Fruit fly (Drosophila melanogaster): Measurements from ENCODE around the gene CG5746.

The CG5746 gene

DNA sequence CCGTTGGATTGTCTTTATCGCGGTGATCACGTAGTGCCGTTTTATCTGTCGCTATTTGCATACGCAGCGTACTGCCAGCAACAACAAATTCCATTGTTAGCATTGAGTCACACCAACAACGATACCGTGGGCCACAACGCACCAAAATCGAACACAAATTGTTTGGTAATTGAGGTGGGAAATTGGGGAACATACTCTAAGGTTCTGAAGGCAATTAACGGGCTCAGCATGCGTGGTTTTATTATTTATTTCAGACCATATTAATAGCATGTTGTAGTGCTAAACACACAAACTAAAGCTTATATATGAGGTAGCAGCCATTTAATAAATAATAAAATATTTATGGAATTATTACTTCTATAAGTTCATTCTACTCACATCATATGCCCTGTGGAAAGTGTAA is 50.1 kb downstream of the CG5746 start (continued):
- TF ChIP-seq gce (GFP tag; IDR thresholded peaks at IDR 0.05) (no peak), dysf (GFP tag; IDR thresholded peaks at IDR 0.05) (no peak), gem (tag; optimal IDR thresholded peaks at IDR 0.05) (peak; percentile 55), pho (GFP tag; optimal IDR thresholded peaks at IDR 0.05) (no peak), NC2α (GFP tag; optimal IDR thresholded peaks at IDR 0.05) (no peak), peb (GFP tag; IDR thresholded peaks at IDR 0.05) (no peak), bab2 (GFP tag; optimal IDR thresholded peaks at IDR 0.05) (peak; percentile 15), Sry-δ (GFP tag; optimal IDR thresholded peaks at IDR 0.05) (no peak), CG11398 (GFP tag; optimal IDR thresholded peaks at IDR 0.05) (no peak), CG17361 (GFP tag; IDR thresholded peaks at IDR 0.05) (peak; percentile 31; the same call in 1 of the 3 replicates), Xbp1 (GFP tag; optimal IDR thresholded peaks at IDR 0.05) (peak; percentile 1), grn (GFP tag; optimal IDR thresholded peaks at IDR 0.05) (peak; percentile 16), CG12769 (tag; optimal IDR thresholded peaks at IDR 0.05) (no peak), CG9797 (GFP tag; optimal IDR thresholded peaks at IDR 0.05) (no peak), CG10321 (GFP tag; IDR thresholded peaks at IDR 0.05) (no peak), CG18476 (GFP tag; optimal IDR thresholded peaks at IDR 0.05) (no peak), C15 (GFP tag; IDR thresholded peaks at IDR 0.05) (no peak), CG3407 (GFP tag; optimal IDR thresholded peaks at IDR 0.05) (peak; percentile 22), jing (GFP tag; optimal IDR thresholded peaks at IDR 0.05) (no peak), B-H2 (GFP tag; optimal IDR thresholded peaks at IDR 0.05) (no peak), Elba2 (GFP tag; optimal IDR thresholded peaks at IDR 0.05) (no peak), pfk (GFP tag; optimal IDR thresholded peaks at IDR 0.05) (no peak), CG9727 (GFP tag; optimal IDR thresholded peaks at IDR 0.05) (peak; percentile 17), CG13424 (tag; optimal IDR thresholded peaks at IDR 0.05) (peak; percentile 8), CG14860 (GFP tag; IDR thresholded peaks at IDR 0.05; ENCODE audit: partially characterized antibody) (no peak), CG8478 (optimal IDR thresholded peaks at IDR 0.05) (no peak), Rfx (GFP tag; IDR thresholded peaks at IDR 0.05) (no peak), CG8944 (GFP tag; optimal IDR thresholded peaks at IDR 0.05) (no peak), CG11696 (GFP tag; IDR thresholded peaks at IDR 0.05) (no peak), eyg (GFP tag; optimal IDR thresholded peaks at IDR 0.05) (no peak), CG4424 (GFP tag; optimal IDR thresholded peaks at IDR 0.05) (no peak), vvl (GFP tag; IDR thresholded peaks at IDR 0.05) (peak; percentile 73), CG12071 (GFP tag; optimal IDR thresholded peaks at IDR 0.05) (peak; percentile 23), CG2875 (GFP tag; optimal IDR thresholded peaks at IDR 0.05) (peak; percentile 34), CG8359 (GFP tag; optimal IDR thresholded peaks at IDR 0.05; ENCODE audit: borderline replicate concordance) (no peak), Max (GFP tag; optimal IDR thresholded peaks at IDR 0.05) (peak; percentile 31), Myb (GFP tag; optimal IDR thresholded peaks at IDR 0.05) (no peak), fd64A (GFP tag; optimal IDR thresholded peaks at IDR 0.05) (no peak), CrebB (tag; optimal IDR thresholded peaks at IDR 0.05) (no peak), CG10959 (GFP tag; IDR thresholded peaks at IDR 0.05) (no peak), CG32772 (GFP tag; IDR thresholded peaks at IDR 0.05) (no peak), otp (GFP tag; IDR thresholded peaks at IDR 0.05) (no peak), exex (tag; optimal IDR thresholded peaks at IDR 0.05) (no peak), CG7963 (GFP tag; IDR thresholded peaks at IDR 0.05; ENCODE audit: partially characterized antibody) (no peak), CG4360 (GFP tag; IDR thresholded peaks at IDR 0.05) (no peak; the same call in none of the 2 replicates), Ravus (GFP tag; IDR thresholded peaks at IDR 0.05) (no peak), nau (GFP tag; optimal IDR thresholded peaks at IDR 0.05) (peak; percentile 24), insv (GFP tag; optimal IDR thresholded peaks at IDR 0.05) (no peak), Hr39 (optimal IDR thresholded peaks at IDR 0.05) (no peak), YL-1 (GFP tag; optimal IDR thresholded peaks at IDR 0.05) (no peak), danr (GFP tag; IDR thresholded peaks at IDR 0.05) (no peak), wek (GFP tag; optimal IDR thresholded peaks at IDR 0.05) (peak; percentile 52), Atf-2 (GFP tag; optimal IDR thresholded peaks at IDR 0.05) (no peak)
